Worm (Caenorhabditis elegans) whole organism, L4 larva: ENCODE data around the gene ttr-45.

Source experiments
- F26F4.8 ChIP-seq: fragments of 200-800 bp; sonication (Bioruptor generic); conservative IDR thresholded peaks from 2 replicates; pipeline ENCODE4 v1.3.6; 2022; ENCODE audit warnings: missing genetic modification characterization, missing compliant biosample characterization
- F44E2.7 ChIP-seq: fragments of 200-800 bp; sonication (Bioruptor generic); IDR thresholded peaks from 2 replicates; pipeline ENCODE4 v2.1.2; 2022; ENCODE audit warnings: missing genetic modification characterization, missing compliant biosample characterization
- R02D3.7 ChIP-seq: fragments of 150-350 bp; sonication (generic microtip); optimal IDR thresholded peaks from 3 replicates; lab custom pipeline; 2014; ENCODE audit warnings: missing biosample characterization, missing genetic modification characterization
- T20F7.1 ChIP-seq: fragments of 200-800 bp; sonication (Bioruptor generic); optimal IDR thresholded peaks from 2 replicates; lab custom pipeline; 2018; ENCODE audit warnings: mild to moderate bottlenecking, missing genetic modification characterization, missing compliant biosample characterization
- Y105C5A.15 ChIP-seq: fragments of 200-800 bp; sonication (Bioruptor generic); IDR thresholded peaks from 2 replicates; pipeline ENCODE4 v1.3.6; 2022; ENCODE audit warnings: missing genetic modification characterization, missing compliant biosample characterization
- ZK337.2 ChIP-seq: fragments of 200-800 bp; sonication (Bioruptor generic); IDR thresholded peaks from 2 replicates; pipeline ENCODE4 v1.3.6; 2022; ENCODE audit warnings: missing genetic modification reagents, missing genetic modification characterization, missing compliant biosample characterization
- aly-2 ChIP-seq: sonication (generic microtip); optimal IDR thresholded peaks from 2 replicates; lab custom pipeline; 2018; ENCODE audit warnings: missing biosample characterization, missing genetic modification characterization
- arid-1 ChIP-seq: fragments of 200-800 bp; sonication (Bioruptor generic); conservative IDR thresholded peaks from 2 replicates; pipeline ENCODE4 v1.3.6; 2022; ENCODE audit warnings: missing genetic modification reagents, missing genetic modification characterization, missing compliant biosample characterization
- ceh-82 ChIP-seq: sonication (generic microtip); optimal IDR thresholded peaks from 2 replicates; lab custom pipeline; 2017; ENCODE audit warnings: missing biosample characterization, missing genetic modification characterization
- daf-16 ChIP-seq, 3 experiments: sonication (generic microtip); optimal IDR thresholded peaks; 2 replicates each; lab custom pipeline; 2016 to 2017; ENCODE audit warnings: missing genetic modification characterization in 3 of 3, missing genetic modification reagents in 3 of 3, mild to moderate bottlenecking in 2 of 3, missing compliant biosample characterization in 2 of 3, missing biosample characterization in 1 of 3, moderate library complexity in 1 of 3
- dmd-6 ChIP-seq: fragments of 200-800 bp; sonication (Bioruptor generic); IDR thresholded peaks from 2 replicates; pipeline ENCODE4 v1.3.6; 2022; ENCODE audit warnings: missing genetic modification reagents, missing genetic modification characterization, missing compliant biosample characterization
- dpl-1 ChIP-seq: fragments of 150-350 bp; optimal IDR thresholded peaks from 2 replicates; lab custom pipeline; 2014; ENCODE audit warnings: missing biosample characterization, missing genetic modification reagents, missing genetic modification characterization
- dve-1 ChIP-seq: sonication (generic microtip); optimal IDR thresholded peaks from 2 replicates; lab custom pipeline; 2017; ENCODE audit warnings: antibody characterized with exemption, mild to moderate bottlenecking, missing genetic modification characterization, missing compliant biosample characterization; ENCODE audit not compliant: insufficient read depth
- egl-27 ChIP-seq: sonication (generic microtip); optimal IDR thresholded peaks from 3 replicates; lab custom pipeline; 2017; ENCODE audit warnings: missing biosample characterization, missing genetic modification reagents, missing genetic modification characterization
- egl-43 ChIP-seq: fragments of 200-800 bp; sonication (Bioruptor generic); IDR thresholded peaks from 2 replicates; pipeline ENCODE4 v1.3.6; 2022; ENCODE audit warnings: missing genetic modification reagents, missing genetic modification characterization, missing compliant biosample characterization
- fkh-10 ChIP-seq: fragments of 150-350 bp; optimal IDR thresholded peaks from 2 replicates; lab custom pipeline; 2014; ENCODE audit warnings: missing biosample characterization, missing genetic modification reagents, missing genetic modification characterization
- lin-1 ChIP-seq: fragments of 200-800 bp; sonication (Bioruptor generic); IDR thresholded peaks from 2 replicates; pipeline ENCODE4 v1.3.6; 2022; ENCODE audit warnings: missing genetic modification reagents, missing genetic modification characterization, missing compliant biosample characterization
- lin-15B ChIP-seq: fragments of 150-350 bp; sonication (generic microtip); optimal IDR thresholded peaks from 3 replicates; lab custom pipeline; 2014; ENCODE audit warnings: missing biosample characterization, missing genetic modification characterization
- lin-29 ChIP-seq: fragments of 200-800 bp; sonication (Bioruptor generic); IDR thresholded peaks from 2 replicates; pipeline ENCODE4 v1.3.6; 2022; ENCODE audit warnings: missing genetic modification reagents, missing genetic modification characterization, missing compliant biosample characterization
- lin-39 ChIP-seq: fragments of 150-350 bp; optimal IDR thresholded peaks from 2 replicates; lab custom pipeline; 2014; ENCODE audit warnings: missing biosample characterization, missing genetic modification reagents, missing genetic modification characterization
- lsy-2 ChIP-seq, 2 experiments: fragments of 150-350 bp in 1 of 2; sonication (generic microtip) in 1 of 2; optimal IDR thresholded peaks; 2 replicates each; lab custom pipeline; 2014 to 2017; ENCODE audit warnings: missing biosample characterization in 2 of 2, missing genetic modification characterization in 2 of 2
- madf-5 ChIP-seq, 2 experiments: fragments of 200-800 bp; sonication (Bioruptor generic); IDR thresholded peaks; 2 replicates each; pipeline ENCODE4 v1.3.6; 2022; ENCODE audit warnings: missing compliant biosample characterization in 2 of 2, missing genetic modification characterization in 2 of 2
- madf-9 ChIP-seq: fragments of 200-800 bp; sonication (Bioruptor generic); conservative IDR thresholded peaks from 2 replicates; pipeline ENCODE4 v1.3.6; 2022; ENCODE audit warnings: missing genetic modification reagents, missing genetic modification characterization, missing compliant biosample characterization
- mdl-1 ChIP-seq, 2 experiments: fragments of 150-350 bp in 1 of 2; sonication (generic microtip) in 1 of 2; optimal IDR thresholded peaks; 2 replicates each; lab custom pipeline; 2014 to 2017; ENCODE audit warnings: missing biosample characterization in 2 of 2, missing genetic modification characterization in 2 of 2
- mdt-29 ChIP-seq: fragments of 200-800 bp; sonication (Bioruptor generic); IDR thresholded peaks from 2 replicates; pipeline ENCODE4 v1.3.6; 2022; ENCODE audit warnings: missing genetic modification reagents, missing genetic modification characterization, missing compliant biosample characterization
- mxl-3 ChIP-seq: fragments of 200-800 bp; sonication (Bioruptor generic); optimal IDR thresholded peaks from 2 replicates; lab custom pipeline; 2018; ENCODE audit warnings: mild to moderate bottlenecking, missing genetic modification characterization, missing compliant biosample characterization
- nhr-10 ChIP-seq: fragments of 150-350 bp; optimal IDR thresholded peaks from 2 replicates; lab custom pipeline; 2014; ENCODE audit warnings: missing biosample characterization, missing genetic modification characterization
- nhr-11 ChIP-seq: fragments of 150-350 bp; optimal IDR thresholded peaks from 2 replicates; lab custom pipeline; 2014; ENCODE audit warnings: missing biosample characterization, missing genetic modification characterization
- nhr-111 ChIP-seq: fragments of 200-800 bp; sonication (Bioruptor generic); optimal IDR thresholded peaks from 2 replicates; lab custom pipeline; 2018; ENCODE audit warnings: mild to moderate bottlenecking, missing genetic modification characterization, missing compliant biosample characterization
- nhr-25 ChIP-seq: sonication (generic microtip); optimal IDR thresholded peaks from 2 replicates; lab custom pipeline; 2017; ENCODE audit warnings: missing genetic modification characterization, mild to moderate bottlenecking, missing compliant biosample characterization, antibody characterized with exemption, moderate library complexity, borderline replicate concordance; ENCODE audit not compliant: insufficient read depth
- nhr-28 ChIP-seq: fragments of 150-350 bp; optimal IDR thresholded peaks from 2 replicates; lab custom pipeline; 2014; ENCODE audit warnings: missing biosample characterization, missing genetic modification characterization
- nhr-41 ChIP-seq: fragments of 200-800 bp; sonication (Bioruptor generic); IDR thresholded peaks from 2 replicates; pipeline ENCODE4 v1.3.6; 2022; ENCODE audit warnings: missing genetic modification reagents, missing genetic modification characterization, missing compliant biosample characterization
- nhr-77 ChIP-seq: fragments of 150-350 bp; optimal IDR thresholded peaks from 2 replicates; lab custom pipeline; 2014; ENCODE audit warnings: missing biosample characterization, missing genetic modification characterization
- pqm-1 ChIP-seq: sonication (generic microtip); optimal IDR thresholded peaks from 2 replicates; lab custom pipeline; 2017; ENCODE audit warnings: missing biosample characterization, missing genetic modification characterization
- rbr-2 ChIP-seq: sonication (generic microtip); optimal IDR thresholded peaks from 2 replicates; lab custom pipeline; 2016; ENCODE audit warnings: missing genotype, missing genetic modification characterization, missing compliant biosample characterization
- saeg-2 ChIP-seq: fragments of 200-800 bp; sonication (Bioruptor generic); IDR thresholded peaks from 2 replicates; pipeline ENCODE4 v1.3.6; 2022; ENCODE audit warnings: missing genetic modification reagents, missing genetic modification characterization, missing compliant biosample characterization
- sdz-12 ChIP-seq: fragments of 200-800 bp; sonication (Bioruptor generic); optimal IDR thresholded peaks from 2 replicates; lab custom pipeline; 2018; ENCODE audit warnings: mild to moderate bottlenecking, missing genetic modification characterization, missing compliant biosample characterization
- set-16 ChIP-seq: fragments of 200-800 bp; sonication (Bioruptor generic); IDR thresholded peaks from 2 replicates; pipeline ENCODE4 v1.3.6; 2022; ENCODE audit warnings: missing genetic modification reagents, missing genetic modification characterization, missing compliant biosample characterization
- skn-1 ChIP-seq: fragments of 150-350 bp; optimal IDR thresholded peaks from 2 replicates; lab custom pipeline; 2014; ENCODE audit warnings: missing biosample characterization, missing genetic modification characterization
- snpc-1.2 ChIP-seq: fragments of 200-800 bp; sonication (Bioruptor generic); IDR thresholded peaks from 2 replicates; pipeline ENCODE4 v1.3.6; 2022; ENCODE audit warnings: missing genetic modification reagents, missing genetic modification characterization, missing compliant biosample characterization
- snpc-4 ChIP-seq: fragments of 150-350 bp; optimal IDR thresholded peaks from 2 replicates; lab custom pipeline; 2014; ENCODE audit warnings: missing biosample characterization, missing genetic modification characterization
- tag-97 ChIP-seq: fragments of 200-800 bp; sonication (Bioruptor generic); IDR thresholded peaks from 2 replicates; pipeline ENCODE4 v1.3.6; 2022; ENCODE audit warnings: missing genetic modification characterization, missing compliant biosample characterization
- tra-1 ChIP-seq: fragments of 200-800 bp; sonication (Bioruptor generic); IDR thresholded peaks from 2 replicates; pipeline ENCODE4 v1.3.6; 2022; ENCODE audit warnings: missing genetic modification reagents, missing genetic modification characterization, missing compliant biosample characterization
- unc-62 ChIP-seq, 3 experiments: fragments of 150-350 bp in 1 of 3; sonication (generic microtip); optimal IDR thresholded peaks in 2 of 3; peaks in 1 of 3; 1 replicate in 1 of 3; 2 replicates in 2 of 3; lab custom pipeline; 2014 to 2017; ENCODE audit warnings: missing biosample characterization in 3 of 3, missing genetic modification characterization in 3 of 3, missing genetic modification reagents in 3 of 3, missing genotype in 1 of 3
- zag-1 ChIP-seq: fragments of 150-350 bp; optimal IDR thresholded peaks from 2 replicates; lab custom pipeline; 2014; ENCODE audit warnings: missing biosample characterization, missing genetic modification characterization
- zfp-2 ChIP-seq: sonication (generic microtip); optimal IDR thresholded peaks from 2 replicates; lab custom pipeline; 2016; ENCODE audit warnings: mild to moderate bottlenecking, missing genetic modification characterization, missing compliant biosample characterization
- ztf-11 ChIP-seq: fragments of 150-350 bp; optimal IDR thresholded peaks from 2 replicates; lab custom pipeline; 2014; ENCODE audit warnings: missing biosample characterization, missing genetic modification characterization

The ttr-45 gene

ce11 chrIV:13236485-13236884 lies 17.5 kb upstream of the ttr-45 start, which contains the start of gene pwp-1:
pwp-1 (minus strand) TSS chrIV:13236585.
- TF ChIP-seq F44E2.7 (GFP tag; lab: Robert Waterston, UW) (no peak), nhr-10 (tag; lab: Kevin White, UChicago) (no peak), egl-27 (tag; lab: Kevin White, UChicago) (no peak), dve-1 (no peak), daf-16 (GFP tag; optimal IDR thresholded peaks at IDR 0.05; lab: Kevin White, UChicago) (no peak), daf-16 (tag; optimal IDR thresholded peaks at IDR 0.05; lab: Kevin White, UChicago) (no peak), snpc-4 (tag; lab: Kevin White, UChicago) (no peak), lin-1 (GFP tag; lab: Robert Waterston, UW) (no peak), sdz-12 (GFP tag; lab: Kevin White, UChicago) (no peak), tra-1 (GFP tag; lab: Robert Waterston, UW) (no peak), dmd-6 (no peak), madf-5 (GFP tag; IDR thresholded peaks at IDR 0.05; lab: Robert Waterston, UW) (no peak), F26F4.8 (GFP tag; lab: Robert Waterston, UW) (no peak), zag-1 (tag; lab: Kevin White, UChicago) (no peak), ZK337.2 (no peak), T20F7.1 (GFP tag; lab: Kevin White, UChicago) (no peak)

ce11 chrIV:13238943-13239861 lies 14.8 kb upstream of the ttr-45 start, which contains the start of gene tag-115:
tag-115 (minus strand) TSS chrIV:13239414.
- TF ChIP-seq nhr-111 (GFP tag; lab: Kevin White, UChicago), result no peak
- no peak for TF ChIP-seq ztf-11 (tag; lab: Kevin White, UChicago)
- TF ChIP-seq pqm-1 (tag; lab: Kevin White, UChicago), result no peak
- TF ChIP-seq lin-39 (tag; lab: Kevin White, UChicago), result no peak
- no peak for TF ChIP-seq egl-43 (GFP tag; lab: Robert Waterston, UW)
- no peak for TF ChIP-seq mdl-1 (tag; optimal IDR thresholded peaks at IDR 0.05; lab: Kevin White, UChicago)
- no peak for TF ChIP-seq dpl-1 (GFP tag; lab: Kevin White, UChicago)
- no peak for TF ChIP-seq lin-15B (tag; lab: Kevin White, UChicago)
- no peak for TF ChIP-seq zfp-2
- TF ChIP-seq nhr-41 (GFP tag; lab: Robert Waterston, UW), result no peak
- TF ChIP-seq skn-1 (tag; lab: Kevin White, UChicago), result no peak
- no peak for TF ChIP-seq set-16 (GFP tag; lab: Robert Waterston, UW)
- TF ChIP-seq lin-29 (GFP tag; lab: Robert Waterston, UW), result no peak
- TF ChIP-seq madf-5 (GFP tag; IDR thresholded peaks at IDR 0.05; lab: Robert Waterston, UW), result no peak
- TF ChIP-seq fkh-10 (GFP tag; lab: Kevin White, UChicago), result no peak
- TF ChIP-seq mdt-29, result no peak
- TF ChIP-seq Y105C5A.15 (GFP tag; lab: Robert Waterston, UW), result no peak
- TF ChIP-seq nhr-11 (tag; lab: Kevin White, UChicago), result no peak
- TF ChIP-seq zag-1 (tag; lab: Kevin White, UChicago), result no peak
- TF ChIP-seq ceh-82 (tag; lab: Kevin White, UChicago), result no peak
- TF ChIP-seq tag-97 (GFP tag; lab: Robert Waterston, UW), result no peak
- no peak for TF ChIP-seq madf-9
- TF ChIP-seq nhr-28 (tag; lab: Kevin White, UChicago), result no peak
- TF ChIP-seq saeg-2 (GFP tag; lab: Robert Waterston, UW), result no peak
- TF ChIP-seq unc-62 (GFP tag; optimal IDR thresholded peaks at IDR 0.05 in 1 of 2; lab: Kevin White, UChicago), result peak in 1 of 2 experiments; percentile 83
- TF ChIP-seq unc-62 (tag; optimal IDR thresholded peaks at IDR 0.05; lab: Kevin White, UChicago), result no peak
- TF ChIP-seq R02D3.7 (tag; lab: Kevin White, UChicago), result no peak
- no peak for TF ChIP-seq nhr-77 (tag; lab: Kevin White, UChicago)
- TF ChIP-seq rbr-2 (tag; lab: Kevin White, UChicago), result no peak
- no peak for TF ChIP-seq mxl-3
- TF ChIP-seq snpc-1.2, result peak; percentile 81
- peak in 1 of 2 experiments; percentile 66 for TF ChIP-seq lsy-2 (tag; optimal IDR thresholded peaks at IDR 0.05; lab: Kevin White, UChicago)
- TF ChIP-seq aly-2 (tag; lab: Kevin White, UChicago), result no peak
- TF ChIP-seq arid-1 (GFP tag; lab: Robert Waterston, UW), result peak; percentile 83
- TF ChIP-seq dve-1, result peak; percentile 39
- TF ChIP-seq nhr-25, result peak; percentile 9
